Fruit fly (Drosophila melanogaster): Measurements from ENCODE around the gene psh.

- TF ChIP-seq rn (GFP tag; IDR thresholded peaks at IDR 0.05) = no peak
- no peak for TF ChIP-seq CG15710 (tag; optimal IDR thresholded peaks at IDR 0.05)
- no peak for TF ChIP-seq EcR (GFP tag; optimal IDR thresholded peaks at IDR 0.05)
- no peak for TF ChIP-seq Ets98B (GFP tag; IDR thresholded peaks at IDR 0.05)
- TF ChIP-seq fd96Ca (GFP tag; IDR thresholded peaks at IDR 0.05) = no peak
These were observed 24.2 kb upstream of the psh start for dm6 chrX:18510884-18511283.

All from whole organism, pupa.